Worm (Caenorhabditis elegans) whole organism, L3 larva: ENCODE data around the gene famk-1.

ENCODE experiments used
- R02D3.7 ChIP-seq: fragments of 150-350 bp; optimal IDR thresholded peaks from 2 replicates; lab custom pipeline; 2014; ENCODE audit warnings: missing biosample characterization, missing genetic modification characterization
- ZK546.5 ChIP-seq: sonication (generic microtip); optimal IDR thresholded peaks from 2 replicates; lab custom pipeline; 2017; ENCODE audit warnings: missing biosample characterization, missing genetic modification characterization
- aly-2 ChIP-seq: fragments of 150-350 bp; optimal IDR thresholded peaks from 2 replicates; lab custom pipeline; 2014; ENCODE audit warnings: missing biosample characterization, missing genetic modification characterization
- ama-1 ChIP-seq: fragments of 150-350 bp; optimal IDR thresholded peaks from 2 replicates; lab custom pipeline; 2018
- ceh-16 ChIP-seq: sonication (generic microtip); optimal IDR thresholded peaks from 2 replicates; lab custom pipeline; 2017; ENCODE audit warnings: missing biosample characterization, missing genetic modification characterization
- ceh-28 ChIP-seq: fragments of 150-350 bp; optimal IDR thresholded peaks from 2 replicates; lab custom pipeline; 2014; ENCODE audit warnings: missing biosample characterization, missing genetic modification reagents, missing genetic modification characterization
- ceh-9 ChIP-seq: sonication (generic microtip); optimal IDR thresholded peaks from 2 replicates; lab custom pipeline; 2018; ENCODE audit warnings: missing biosample characterization, missing genetic modification characterization
- daf-12 ChIP-seq: fragments of 150-350 bp; optimal IDR thresholded peaks from 2 replicates; lab custom pipeline; 2014; ENCODE audit warnings: missing biosample characterization, missing genetic modification reagents, missing genetic modification characterization
- egl-27 ChIP-seq: sonication (generic microtip); optimal IDR thresholded peaks from 4 replicates; lab custom pipeline; 2017; ENCODE audit warnings: missing biosample characterization, missing genetic modification reagents, missing genetic modification characterization
- egl-5 ChIP-seq: fragments of 150-350 bp; optimal IDR thresholded peaks from 2 replicates; lab custom pipeline; 2017; ENCODE audit warnings: missing biosample characterization, missing genetic modification reagents, missing genetic modification characterization, inconsistent platforms
- elt-1 ChIP-seq: fragments of 150-350 bp; optimal IDR thresholded peaks from 2 replicates; lab custom pipeline; 2014; ENCODE audit warnings: missing biosample characterization, missing genetic modification characterization
- elt-2 ChIP-seq: sonication (generic microtip); optimal IDR thresholded peaks from 2 replicates; lab custom pipeline; 2016; ENCODE audit warnings: missing genetic modification reagents, mild to moderate bottlenecking, missing genetic modification characterization, missing compliant biosample characterization
- elt-3 ChIP-seq, 3 experiments: fragments of 150-350 bp in 1 of 3; sonication (generic microtip) in 2 of 3; optimal IDR thresholded peaks; 2 replicates in 2 of 3; 4 replicates in 1 of 3; lab custom pipeline; 2014 to 2017; ENCODE audit warnings: missing biosample characterization in 3 of 3, missing genetic modification characterization in 3 of 3
- eor-1 ChIP-seq, 2 experiments: fragments of 150-350 bp; optimal IDR thresholded peaks; 2 replicates each; lab custom pipeline; 2014 to 2018; ENCODE audit warnings: missing biosample characterization in 2 of 2, missing genetic modification characterization in 2 of 2
- fkh-10 ChIP-seq: sonication (generic microtip); optimal IDR thresholded peaks from 2 replicates; lab custom pipeline; 2017; ENCODE audit warnings: missing biosample characterization, missing genetic modification reagents, missing genetic modification characterization
- fkh-2 ChIP-seq: fragments of 150-350 bp; optimal IDR thresholded peaks from 2 replicates; lab custom pipeline; 2014; ENCODE audit warnings: missing biosample characterization, missing genetic modification reagents, missing genetic modification characterization
- fos-1 ChIP-seq: fragments of 150-350 bp; optimal IDR thresholded peaks from 2 replicates; lab custom pipeline; 2014; ENCODE audit warnings: missing biosample characterization, missing genetic modification characterization
- hmg-11 ChIP-seq: sonication (generic microtip); optimal IDR thresholded peaks from 2 replicates; lab custom pipeline; 2016; ENCODE audit warnings: missing genetic modification characterization, missing compliant biosample characterization
- jun-1 ChIP-seq: fragments of 150-350 bp; optimal IDR thresholded peaks from 2 replicates; lab custom pipeline; 2014; ENCODE audit warnings: missing biosample characterization, missing genetic modification reagents, missing genetic modification characterization
- lin-15B ChIP-seq: fragments of 150-350 bp; optimal IDR thresholded peaks from 2 replicates; lab custom pipeline; 2014; ENCODE audit warnings: missing biosample characterization, missing genetic modification characterization
- lin-39 ChIP-seq: fragments of 150-350 bp; optimal IDR thresholded peaks from 2 replicates; lab custom pipeline; 2018; ENCODE audit warnings: missing biosample characterization, missing genetic modification reagents, missing genetic modification characterization
- lsy-12 ChIP-seq: sonication (generic microtip); optimal IDR thresholded peaks from 2 replicates; lab custom pipeline; 2016; ENCODE audit warnings: mild to moderate bottlenecking, missing genetic modification characterization, missing compliant biosample characterization
- mdl-1 ChIP-seq: fragments of 150-350 bp; optimal IDR thresholded peaks from 2 replicates; lab custom pipeline; 2014; ENCODE audit warnings: missing biosample characterization, missing genetic modification characterization
- mml-1 ChIP-seq: fragments of 150-350 bp; sonication (generic microtip); optimal IDR thresholded peaks from 3 replicates; lab custom pipeline; 2014; ENCODE audit warnings: missing biosample characterization, missing genetic modification characterization
- nfya-1 ChIP-seq: sonication (generic microtip); optimal IDR thresholded peaks from 2 replicates; lab custom pipeline; 2017; ENCODE audit warnings: missing genetic modification characterization, mild to moderate bottlenecking, missing compliant biosample characterization, antibody characterized with exemption, moderate library complexity; ENCODE audit not compliant: insufficient read depth
- nhr-11 ChIP-seq: fragments of 150-350 bp; optimal IDR thresholded peaks from 2 replicates; lab custom pipeline; 2014; ENCODE audit warnings: missing biosample characterization, missing genetic modification characterization
- nhr-12 ChIP-seq: fragments of 150-350 bp; optimal IDR thresholded peaks from 2 replicates; lab custom pipeline; 2014; ENCODE audit warnings: missing biosample characterization, missing genetic modification characterization
- nhr-23 ChIP-seq: fragments of 150-350 bp; optimal IDR thresholded peaks from 2 replicates; lab custom pipeline; 2014; ENCODE audit warnings: missing biosample characterization, missing genetic modification reagents, missing genetic modification characterization
- nhr-237 ChIP-seq: fragments of 150-350 bp; optimal IDR thresholded peaks from 2 replicates; lab custom pipeline; 2014; ENCODE audit warnings: missing biosample characterization, missing genetic modification characterization
- nhr-25 ChIP-seq: sonication (generic microtip); optimal IDR thresholded peaks from 2 replicates; lab custom pipeline; 2017; ENCODE audit warnings: missing biosample characterization, missing genetic modification characterization
- nhr-28 ChIP-seq: fragments of 150-350 bp; optimal IDR thresholded peaks from 2 replicates; lab custom pipeline; 2014; ENCODE audit warnings: missing biosample characterization, missing genetic modification characterization
- nhr-43 ChIP-seq: sonication (generic microtip); optimal IDR thresholded peaks from 2 replicates; lab custom pipeline; 2016; ENCODE audit warnings: mild to moderate bottlenecking, missing genetic modification characterization, missing compliant biosample characterization; ENCODE audit not compliant: poor library complexity, severe bottlenecking
- nhr-76 ChIP-seq: fragments of 150-350 bp; sonication (generic microtip); optimal IDR thresholded peaks from 5 replicates; lab custom pipeline; 2014; ENCODE audit warnings: missing biosample characterization, missing genetic modification characterization
- pha-4 ChIP-seq: fragments of 150-350 bp; optimal IDR thresholded peaks from 2 replicates; lab custom pipeline; 2014; ENCODE audit warnings: missing biosample characterization, missing genetic modification reagents, missing genetic modification characterization
- pqm-1 ChIP-seq: fragments of 150-350 bp; optimal IDR thresholded peaks from 2 replicates; lab custom pipeline; 2017; ENCODE audit warnings: missing biosample characterization, missing genetic modification characterization, inconsistent platforms
- skn-1 ChIP-seq: fragments of 150-350 bp; optimal IDR thresholded peaks from 2 replicates; lab custom pipeline; 2014; ENCODE audit warnings: missing biosample characterization, missing genetic modification characterization
- snpc-4 ChIP-seq: fragments of 150-350 bp; optimal IDR thresholded peaks from 2 replicates; lab custom pipeline; 2014; ENCODE audit warnings: missing biosample characterization, missing genetic modification characterization
- tbx-2 ChIP-seq: sonication (generic microtip); optimal IDR thresholded peaks from 2 replicates; lab custom pipeline; 2016; ENCODE audit warnings: mild to moderate bottlenecking, missing genetic modification characterization, missing compliant biosample characterization
- unc-39 ChIP-seq: sonication (generic microtip); optimal IDR thresholded peaks from 4 replicates; lab custom pipeline; 2017; ENCODE audit warnings: missing biosample characterization, missing genetic modification characterization
- unc-62 ChIP-seq: fragments of 150-350 bp; sonication (generic microtip); optimal IDR thresholded peaks from 4 replicates; lab custom pipeline; 2014; ENCODE audit warnings: missing biosample characterization, missing genetic modification reagents, missing genetic modification characterization
- zag-1 ChIP-seq: fragments of 150-350 bp; optimal IDR thresholded peaks from 2 replicates; lab custom pipeline; 2014; ENCODE audit warnings: missing biosample characterization, missing genetic modification characterization
- ztf-11 ChIP-seq: fragments of 150-350 bp; optimal IDR thresholded peaks from 2 replicates; lab custom pipeline; 2014; ENCODE audit warnings: missing biosample characterization, missing genetic modification characterization
- ztf-4 ChIP-seq: fragments of 150-350 bp; optimal IDR thresholded peaks from 2 replicates; lab custom pipeline; 2014; ENCODE audit warnings: missing biosample characterization, missing genetic modification characterization

Gene famk-1

ce11 chrX:15176431-15176911 lies 36.6 kb downstream of the famk-1 start, which contains the start of gene col-41:
Gene col-41 (minus strand): TSS chrX:15176481.
- TF ChIP-seq nhr-23 (tag; lab: Kevin White, UChicago) (peak; percentile 56), pqm-1 (tag; lab: Kevin White, UChicago) (no peak), lin-15B (no peak), ama-1 (no peak), ztf-4 (tag; lab: Kevin White, UChicago) (no peak), jun-1 (no peak), fkh-2 (no peak), fkh-10 (GFP tag; lab: Kevin White, UChicago) (no peak), nhr-25 (tag; lab: Kevin White, UChicago) (peak; percentile 32), ceh-9 (tag; lab: Kevin White, UChicago) (no peak), unc-62 (GFP tag; lab: Kevin White, UChicago) (no peak), nhr-43 (peak; percentile 27)

ce11 chrX:15175211-15175610 lies 37.8 kb downstream of the famk-1 start:
- TF ChIP-seq nhr-12 (tag; lab: Kevin White, UChicago): no peak
- TF ChIP-seq unc-62 (GFP tag; lab: Kevin White, UChicago): no peak
- TF ChIP-seq tbx-2 (tag; lab: Kevin White, UChicago): no peak
- no peak for TF ChIP-seq egl-27 (tag; lab: Kevin White, UChicago)
- no peak for TF ChIP-seq elt-1 (tag; lab: Kevin White, UChicago)
- no peak for TF ChIP-seq ZK546.5 (tag; lab: Kevin White, UChicago)
- TF ChIP-seq fkh-2: no peak
- TF ChIP-seq egl-5 (tag; lab: Kevin White, UChicago): no peak
- TF ChIP-seq ceh-9 (tag; lab: Kevin White, UChicago): no peak
- TF ChIP-seq mml-1 (tag; lab: Kevin White, UChicago): no peak
- no peak for TF ChIP-seq lin-39 (tag; lab: Kevin White, UChicago)
- TF ChIP-seq mdl-1 (tag; lab: Kevin White, UChicago): no peak
- TF ChIP-seq nfya-1 (tag; lab: Kevin White, UChicago): no peak
- TF ChIP-seq R02D3.7 (tag; lab: Kevin White, UChicago): no peak
- no peak for TF ChIP-seq nhr-76 (tag; lab: Kevin White, UChicago)
- no peak for TF ChIP-seq nhr-28 (tag; lab: Kevin White, UChicago)
- no peak for TF ChIP-seq zag-1 (tag; lab: Kevin White, UChicago)
- TF ChIP-seq fos-1 (tag; lab: Kevin White, UChicago): no peak
- no peak for TF ChIP-seq ztf-11 (tag; lab: Kevin White, UChicago)
- no peak for TF ChIP-seq unc-39 (tag; lab: Kevin White, UChicago)

ce11 chrX:15173303-15173904 lies 39.7 kb downstream of the famk-1 start, which contains the start of gene ucr-2.2:
Gene ucr-2.2 (plus strand): TSS chrX:15173904.
- TF ChIP-seq nhr-23 (tag; lab: Kevin White, UChicago) (peak; percentile 87), skn-1 (tag; lab: Kevin White, UChicago) (peak; percentile 27), jun-1 (peak; percentile 60), lin-15B (peak; percentile 58), mdl-1 (tag; lab: Kevin White, UChicago) (no peak), lin-39 (tag; lab: Kevin White, UChicago) (peak; percentile 61), pha-4 (tag; lab: Kevin White, UChicago) (peak; percentile 93), snpc-4 (tag; lab: Kevin White, UChicago) (peak; percentile 89), aly-2 (no peak), mml-1 (tag; lab: Kevin White, UChicago) (no peak), hmg-11 (tag; lab: Kevin White, UChicago) (peak; percentile 88), fos-1 (tag; lab: Kevin White, UChicago) (peak; percentile 59), pqm-1 (tag; lab: Kevin White, UChicago) (peak; percentile 29), lsy-12 (tag; lab: Kevin White, UChicago) (peak; percentile 73), nhr-43 (peak; percentile 86), nhr-28 (tag; lab: Kevin White, UChicago) (no peak), unc-39 (tag; lab: Kevin White, UChicago) (no peak), nhr-25 (tag; lab: Kevin White, UChicago) (peak; percentile 78), nhr-12 (tag; lab: Kevin White, UChicago) (no peak), nhr-76 (tag; lab: Kevin White, UChicago) (peak; percentile 18), nhr-11 (tag; lab: Kevin White, UChicago) (no peak), ceh-16 (tag; lab: Kevin White, UChicago) (no peak), nhr-237 (tag; lab: Kevin White, UChicago) (no peak), ceh-28 (tag; lab: Kevin White, UChicago) (peak; percentile 27), elt-3 (tag; optimal IDR thresholded peaks at IDR 0.05; lab: Kevin White, UChicago) (no peak), elt-2 (tag; lab: Kevin White, UChicago) (peak; percentile 69), fkh-10 (GFP tag; lab: Kevin White, UChicago) (peak; percentile 21), ztf-4 (tag; lab: Kevin White, UChicago) (no peak), eor-1 (tag; optimal IDR thresholded peaks at IDR 0.05; lab: Kevin White, UChicago) (no peak), daf-12 (tag; lab: Kevin White, UChicago) (no peak), nfya-1 (tag; lab: Kevin White, UChicago) (peak; percentile 70), egl-5 (tag; lab: Kevin White, UChicago) (no peak), tbx-2 (tag; lab: Kevin White, UChicago) (peak; percentile 81), R02D3.7 (tag; lab: Kevin White, UChicago) (no peak), ama-1 (no peak)
- TF ChIP-seq, all 47 proteins: peak for 19
